Fruit fly (Drosophila melanogaster): ENCODE measurements around the gene Nup205.

The Nup205 gene

DNA sequence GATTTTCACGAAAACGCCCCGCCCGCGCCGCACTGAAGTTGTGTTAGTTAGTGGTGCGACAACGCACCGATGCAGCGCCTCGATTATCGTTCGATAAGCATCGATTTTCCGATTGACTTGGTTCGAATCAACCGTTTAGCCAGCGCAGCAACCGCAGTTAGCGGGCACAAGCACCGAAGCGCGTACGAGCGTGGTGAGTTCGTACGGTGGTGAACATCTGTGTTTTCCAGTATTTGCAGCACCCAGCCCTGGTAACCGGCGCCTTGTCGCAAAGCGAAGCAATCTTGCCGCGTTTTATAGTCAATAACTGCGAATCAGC, at the start of gene Nup205, which contains the start of gene pico (continued):
- TF ChIP-seq CG14710 (tag; optimal IDR thresholded peaks at IDR 0.05) (peak; percentile 75), Hmr (GFP tag; optimal IDR thresholded peaks at IDR 0.05) (no peak), CG14667 (GFP tag; IDR thresholded peaks at IDR 0.05) (no peak), CG34376 (GFP tag; optimal IDR thresholded peaks at IDR 0.05) (peak; percentile 24), CG9437 (GFP tag; optimal IDR thresholded peaks at IDR 0.05) (no peak), shn (GFP tag; optimal IDR thresholded peaks at IDR 0.05) (peak; percentile 29), HLH54F (GFP tag; optimal IDR thresholded peaks at IDR 0.05) (peak; percentile 42), CG8290 (GFP tag; optimal IDR thresholded peaks at IDR 0.05) (peak; percentile 80), CG8290 (tag; optimal IDR thresholded peaks at IDR 0.05) (no peak), Hey (tag; optimal IDR thresholded peaks at IDR 0.05) (no peak), Dp (GFP tag; optimal IDR thresholded peaks at IDR 0.05) (peak; percentile 72), Doc3 (GFP tag; IDR thresholded peaks at IDR 0.05; ENCODE audit: partially characterized antibody) (peak; percentile 57; the same call in 1 of the 3 replicates), CG7839 (tag; optimal IDR thresholded peaks at IDR 0.05) (no peak), tgo (GFP tag; IDR thresholded peaks at IDR 0.05) (no peak), abd-A (tag; optimal IDR thresholded peaks at IDR 0.05) (no peak), MBD-R2 (GFP tag; IDR thresholded peaks at IDR 0.05) (peak; percentile 95), CG8359 (GFP tag; optimal IDR thresholded peaks at IDR 0.05; ENCODE audit: borderline replicate concordance) (no peak), CG9817 (tag; optimal IDR thresholded peaks at IDR 0.05) (no peak), cato (GFP tag; optimal IDR thresholded peaks at IDR 0.05; ENCODE audit: borderline replicate concordance) (no peak), chinmo (GFP tag; IDR thresholded peaks at IDR 0.05; ENCODE audit: partially characterized antibody) (peak; percentile 94), ind (GFP tag; optimal IDR thresholded peaks at IDR 0.05) (no peak), Sry-δ (GFP tag; optimal IDR thresholded peaks at IDR 0.05) (peak; percentile 98), hbn (GFP tag; IDR thresholded peaks at IDR 0.05; ENCODE audit: partially characterized antibody) (peak; percentile 64), Oaz (GFP tag; IDR thresholded peaks at IDR 0.05) (no peak), CG12299 (tag; optimal IDR thresholded peaks at IDR 0.05) (no peak), CG12155 (GFP tag; optimal IDR thresholded peaks at IDR 0.05) (no peak), CG30431 (GFP tag; optimal IDR thresholded peaks at IDR 0.05) (no peak), slp2 (GFP tag; optimal IDR thresholded peaks at IDR 0.05) (no peak), CG30403 (GFP tag; optimal IDR thresholded peaks at IDR 0.05) (peak; percentile 32), hb (GFP tag; IDR thresholded peaks at IDR 0.05; ENCODE audit: partially characterized antibody) (peak; percentile 68; the same call in 1 of the 3 replicates), peb (GFP tag; IDR thresholded peaks at IDR 0.05) (no peak), CG13287 (GFP tag; IDR thresholded peaks at IDR 0.05; ENCODE audit: partially characterized antibody) (peak; percentile 89), unc-4 (GFP tag; IDR thresholded peaks at IDR 0.05; ENCODE audit: partially characterized antibody) (peak; percentile 78), ci (GFP tag; IDR thresholded peaks at IDR 0.05) (peak; percentile 69; the same call in 2 of the 3 replicates), ap (GFP tag; IDR thresholded peaks at IDR 0.05) (no peak), Atf3 (GFP tag; optimal IDR thresholded peaks at IDR 0.05) (no peak), CHES-1-like (GFP tag; optimal IDR thresholded peaks at IDR 0.05) (peak; percentile 61), lov (optimal IDR thresholded peaks at IDR 0.05) (no peak), lov (GFP tag; IDR thresholded peaks at IDR 0.05) (no peak), CG9797 (GFP tag; optimal IDR thresholded peaks at IDR 0.05) (peak; percentile 67), CG34422 (GFP tag; IDR thresholded peaks at IDR 0.05) (peak; percentile 69; the same call in 2 of the 3 replicates), mam (GFP tag; optimal IDR thresholded peaks at IDR 0.05) (peak; percentile 47), kni (GFP tag; optimal IDR thresholded peaks at IDR 0.05) (no peak), org-1 (GFP tag; optimal IDR thresholded peaks at IDR 0.05) (no peak), ERR (GFP tag; optimal IDR thresholded peaks at IDR 0.05) (no peak), vnd (GFP tag; IDR thresholded peaks at IDR 0.05; ENCODE audit: partially characterized antibody) (peak; percentile 70), CG6683 (GFP tag; optimal IDR thresholded peaks at IDR 0.05) (no peak), Scr (GFP tag; IDR thresholded peaks at IDR 0.05; ENCODE audit: partially characterized antibody) (peak; percentile 68), fru (optimal IDR thresholded peaks at IDR 0.05) (no peak), nerfin-2 (GFP tag; IDR thresholded peaks at IDR 0.05; ENCODE audit: partially characterized antibody) (peak; percentile 49), CG31365 (tag; optimal IDR thresholded peaks at IDR 0.05) (peak; percentile 9)

All from whole organism, embryonic.